Fruit fly (Drosophila melanogaster) S2 (cell line): Measurements from ENCODE around the gene CG4066.

Source experiments
- CG8478 ChIP-seq: fragments of >200 bp; optimal IDR thresholded peaks from 2 replicates; lab custom pipeline; 2018
- CTCF ChIP-seq, 2 experiments: fragments of >200 bp; optimal IDR thresholded peaks; 2 replicates each; lab custom pipeline; 2018

- TF ChIP-seq CG8478 (lab: Kevin White, UChicago) (no peak), CTCF (optimal IDR thresholded peaks at IDR 0.05; lab: Kevin White, UChicago) (no peak)
These were observed 48.7 kb downstream of the CG4066 start, which contains the start of gene CG4115 for dm6 chr3R:12359837-12360236.
